Worm (Caenorhabditis elegans): ENCODE measurements around the gene pot-2.

- TF ChIP-seq nhr-11 (tag; optimal IDR thresholded peaks at IDR 0.05): no peak
- TF ChIP-seq F13H6.1 (tag; optimal IDR thresholded peaks at IDR 0.05): no peak
- no peak for TF ChIP-seq unc-39 (tag; optimal IDR thresholded peaks at IDR 0.05)
Observed at ce11 chrII:14540551-14540950, 16.6 kb downstream of the pot-2 start.
